Fruit fly (Drosophila melanogaster) whole organism, adult: ENCODE data around the gene Drak.

Experiments used
- CG11617 ChIP-seq: fragments of 200-800 bp; sonication (Bioruptor generic); optimal IDR thresholded peaks from 2 replicates; lab custom pipeline; 2017; ENCODE audit warnings: mild to moderate bottlenecking, missing biosample characterization, missing genetic modification reagents, missing genetic modification characterization
- CG12768 ChIP-seq: fragments of 200-800 bp; sonication (Bioruptor generic); optimal IDR thresholded peaks from 2 replicates; lab custom pipeline; 2017; ENCODE audit warnings: missing biosample characterization, missing genetic modification characterization, mild to moderate bottlenecking, moderate library complexity, missing genetic modification reagents
- CG14711 ChIP-seq: fragments of 200-800 bp; sonication (Bioruptor generic); optimal IDR thresholded peaks from 2 replicates; lab custom pipeline; 2018; ENCODE audit warnings: missing biosample characterization, mild to moderate bottlenecking, missing genetic modification characterization, moderate library complexity
- CG1620 ChIP-seq: fragments of 200-800 bp; sonication (Bioruptor generic); optimal IDR thresholded peaks from 2 replicates; lab custom pipeline; 2016; ENCODE audit warnings: missing biosample characterization, missing genetic modification characterization
- CG33017 ChIP-seq: fragments of 200-800 bp; sonication (Bioruptor generic); optimal IDR thresholded peaks from 2 replicates; lab custom pipeline; 2018; ENCODE audit warnings: missing biosample characterization, mild to moderate bottlenecking, missing genetic modification characterization, moderate library complexity
- CG5204 ChIP-seq: fragments of 200-800 bp; sonication (Bioruptor generic); optimal IDR thresholded peaks from 2 replicates; lab custom pipeline; 2016; ENCODE audit warnings: missing biosample characterization, missing genetic modification characterization
- CG7045 ChIP-seq: fragments of 200-800 bp; sonication (Bioruptor generic); optimal IDR thresholded peaks from 2 replicates; lab custom pipeline; 2017; ENCODE audit warnings: missing biosample characterization, mild to moderate bottlenecking, missing genetic modification characterization
- CG7101 ChIP-seq: fragments of 200-800 bp; sonication (Bioruptor generic); optimal IDR thresholded peaks from 2 replicates; lab custom pipeline; 2018; ENCODE audit warnings: missing biosample characterization, mild to moderate bottlenecking, missing genetic modification characterization, moderate library complexity
- Clk ChIP-seq: fragments of 200-800 bp; sonication (Bioruptor generic); optimal IDR thresholded peaks from 2 replicates; lab custom pipeline; 2017; ENCODE audit warnings: missing biosample characterization, missing genetic modification characterization
- Crg-1 ChIP-seq: fragments of 200-800 bp; sonication (Bioruptor generic); optimal IDR thresholded peaks from 2 replicates; lab custom pipeline; 2016; ENCODE audit warnings: missing biosample characterization, missing genetic modification characterization
- Hr96 ChIP-seq: fragments of 200-800 bp; sonication (Bioruptor generic); optimal IDR thresholded peaks from 2 replicates; lab custom pipeline; 2016; ENCODE audit warnings: missing biosample characterization, missing genetic modification characterization
- Mnt ChIP-seq: fragments of 200-800 bp; sonication (Bioruptor generic); optimal IDR thresholded peaks from 2 replicates; lab custom pipeline; 2016; ENCODE audit warnings: missing biosample characterization, mild to moderate bottlenecking, missing genetic modification characterization
- bab1 ChIP-seq: fragments of 200-800 bp; sonication (Bioruptor generic); optimal IDR thresholded peaks from 3 replicates; lab custom pipeline; 2019; ENCODE audit warnings: missing biosample characterization, mild to moderate bottlenecking, missing genetic modification characterization, moderate library complexity
- cic ChIP-seq: fragments of 200-800 bp; sonication (Bioruptor generic); optimal IDR thresholded peaks from 2 replicates; lab custom pipeline; 2017; ENCODE audit warnings: missing biosample characterization, mild to moderate bottlenecking, missing genetic modification characterization, moderate library complexity
- cnc ChIP-seq, 2 experiments: fragments of >200 bp; optimal IDR thresholded peaks; 2 replicates each; lab custom pipeline; 2017
- kay ChIP-seq: fragments of 200-800 bp; sonication (Bioruptor generic); peaks from one replicate; lab custom pipeline; 2016; ENCODE audit warnings: missing biosample characterization, missing genetic modification characterization, borderline replicate concordance
- ovo ChIP-seq: fragments of 200-800 bp; sonication (Bioruptor generic); optimal IDR thresholded peaks from 2 replicates; lab custom pipeline; 2016; ENCODE audit warnings: missing biosample characterization, missing genetic modification characterization
- pad ChIP-seq: fragments of 200-800 bp; sonication (Bioruptor generic); optimal IDR thresholded peaks from 3 replicates; lab custom pipeline; 2017; ENCODE audit warnings: missing biosample characterization, missing genetic modification characterization, mild to moderate bottlenecking, moderate library complexity, missing genetic modification reagents
- tj ChIP-seq: fragments of 200-800 bp; sonication (Bioruptor generic); optimal IDR thresholded peaks from 3 replicates; lab custom pipeline; 2017; ENCODE audit warnings: missing biosample characterization, mild to moderate bottlenecking, missing genetic modification characterization, moderate library complexity
- toe ChIP-seq: fragments of 200-800 bp; sonication (Bioruptor generic); optimal IDR thresholded peaks from 2 replicates; lab custom pipeline; 2016; ENCODE audit warnings: missing biosample characterization, missing genetic modification characterization

The Drak gene

dm6 chrX:11451027-11451572, 41.8 kb upstream of the Drak start:
- TF ChIP-seq bab1 (GFP tag; lab: Kevin White, UChicago) (peak; percentile 57), cnc (optimal IDR thresholded peaks at IDR 0.05; lab: Kevin White, UChicago) (no peak)

DNA sequence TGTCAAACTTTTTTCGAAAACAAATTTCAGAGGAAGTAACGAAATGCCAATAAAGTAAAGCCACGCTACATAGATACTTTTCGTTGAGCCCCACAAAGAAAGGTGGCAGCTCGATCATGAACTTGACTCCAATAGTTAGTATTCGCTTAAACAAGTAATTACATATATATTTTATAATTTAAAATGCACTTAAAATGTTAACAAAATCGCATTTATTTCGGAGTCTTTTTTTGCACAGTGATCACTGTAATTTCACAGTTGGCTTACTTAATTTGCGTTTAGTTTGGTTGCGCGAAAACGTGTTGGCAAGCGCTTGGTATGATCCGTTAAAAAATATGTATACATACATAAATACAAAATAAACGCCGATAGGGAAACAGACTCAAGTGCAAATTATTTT, 41.3 kb upstream of the Drak start:
- TF ChIP-seq bab1 (GFP tag; lab: Kevin White, UChicago) = peak; percentile 12
- TF ChIP-seq Clk (GFP tag; lab: Kevin White, UChicago) = no peak
- TF ChIP-seq CG14711 = no peak
- TF ChIP-seq CG12768 (GFP tag; lab: Kevin White, UChicago) = no peak
- no peak for TF ChIP-seq tj (GFP tag; lab: Kevin White, UChicago)
- TF ChIP-seq pad (GFP tag; lab: Kevin White, UChicago) = no peak
- no peak for TF ChIP-seq Crg-1
- TF ChIP-seq CG5204 (GFP tag; lab: Kevin White, UChicago) = no peak
- TF ChIP-seq cic (GFP tag; lab: Kevin White, UChicago) = no peak

dm6 chrX:11452846-11453391, 40.0 kb upstream of the Drak start:
- TF ChIP-seq bab1 (GFP tag; lab: Kevin White, UChicago) (peak; percentile 42), cnc (optimal IDR thresholded peaks at IDR 0.05; lab: Kevin White, UChicago) (no peak), cic (GFP tag; lab: Kevin White, UChicago) (peak; percentile 17), CG11617 (no peak), Mnt (GFP tag; lab: Kevin White, UChicago) (peak; percentile 15), tj (GFP tag; lab: Kevin White, UChicago) (peak; percentile 14), kay (no peak), Clk (GFP tag; lab: Kevin White, UChicago) (peak; percentile 39), CG14711 (peak; percentile 39), Hr96 (GFP tag; lab: Kevin White, UChicago) (peak; percentile 36), CG7101 (peak; percentile 30), ovo (GFP tag; lab: Kevin White, UChicago) (no peak), CG7045 (GFP tag; lab: Kevin White, UChicago) (peak; percentile 47), CG1620 (GFP tag; lab: Kevin White, UChicago) (no peak), CG5204 (GFP tag; lab: Kevin White, UChicago) (no peak)

DNA sequence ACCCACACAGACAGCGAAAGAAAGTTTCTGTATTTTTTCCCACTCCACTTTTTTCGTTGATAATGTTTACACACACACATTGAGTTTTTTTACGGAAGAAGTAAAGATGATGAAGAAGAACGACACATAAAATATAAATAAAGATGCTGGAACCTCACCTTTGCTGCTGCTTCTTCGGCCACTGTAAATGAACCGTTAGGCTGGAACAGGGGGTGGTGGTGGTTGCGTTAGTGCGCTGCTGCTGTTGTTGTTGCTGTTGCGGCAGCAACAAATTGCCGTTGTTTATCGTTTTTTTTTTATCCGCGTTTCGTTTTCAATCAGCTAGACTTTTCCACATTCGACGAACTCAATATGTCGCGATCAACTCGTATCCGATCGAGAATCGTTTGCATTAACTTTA, 39.3 kb upstream of the Drak start:
- TF ChIP-seq ovo (GFP tag; lab: Kevin White, UChicago) = peak; percentile 47
- TF ChIP-seq CG1620 (GFP tag; lab: Kevin White, UChicago) = no peak
- no peak for TF ChIP-seq kay
- TF ChIP-seq Crg-1 = no peak
- TF ChIP-seq CG11617 = no peak
- TF ChIP-seq CG33017 (tag; lab: Kevin White, UChicago) = no peak

DNA sequence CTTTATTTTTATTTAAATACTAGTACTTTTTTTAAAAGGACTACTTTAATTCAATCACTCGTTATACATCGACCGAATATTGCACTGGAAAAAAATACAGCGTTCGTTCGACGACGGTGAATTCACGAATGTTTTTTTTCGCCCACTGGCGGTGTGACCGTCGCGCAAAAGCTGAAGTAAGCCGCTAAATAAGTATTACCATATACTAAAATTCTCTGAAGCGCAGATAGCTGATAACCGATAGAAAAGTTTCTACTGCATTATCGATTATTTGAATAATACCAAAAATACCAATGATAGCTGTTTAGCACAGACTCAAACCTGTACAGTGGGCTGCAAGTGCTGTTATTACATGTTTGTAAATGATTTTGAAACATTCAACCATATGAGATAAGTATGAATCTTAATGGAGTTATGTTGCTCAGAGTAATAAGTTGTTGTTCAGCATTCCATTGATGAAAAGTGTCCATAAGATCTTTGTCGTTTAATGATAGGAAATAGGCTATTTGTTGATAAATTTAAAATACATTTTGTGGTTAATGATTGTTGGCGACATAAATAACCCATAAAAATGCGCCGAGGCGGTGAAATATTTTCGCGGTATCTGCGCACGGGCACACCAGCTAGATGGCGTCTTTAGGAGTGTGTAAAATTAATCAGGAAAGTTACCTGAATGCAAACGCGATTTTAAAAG, 38.6 kb upstream of the Drak start, which contains the start of the genes Evi5 and HP5:
TSS of gene Evi5 (minus strand) at position 198 of the 694 bp plus-strand sequence.
TSS of gene HP5 (plus strand) at position 598 of the 694 bp plus-strand sequence.
- TF ChIP-seq toe (GFP tag; lab: Kevin White, UChicago) (peak; percentile 25), bab1 (GFP tag; lab: Kevin White, UChicago) (peak; percentile 33), CG1620 (GFP tag; lab: Kevin White, UChicago) (peak; percentile 43), CG33017 (tag; lab: Kevin White, UChicago) (no peak), CG5204 (GFP tag; lab: Kevin White, UChicago) (no peak), ovo (GFP tag; lab: Kevin White, UChicago) (peak; percentile 26), CG14711 (peak; percentile 24), cic (GFP tag; lab: Kevin White, UChicago) (no peak), tj (GFP tag; lab: Kevin White, UChicago) (no peak), kay (no peak), CG7101 (peak; percentile 56), pad (GFP tag; lab: Kevin White, UChicago) (peak; percentile 26), CG12768 (GFP tag; lab: Kevin White, UChicago) (no peak), Clk (GFP tag; lab: Kevin White, UChicago) (no peak), CG11617 (peak; percentile 14), CG7045 (GFP tag; lab: Kevin White, UChicago) (no peak), Crg-1 (no peak), Hr96 (GFP tag; lab: Kevin White, UChicago) (no peak), Mnt (GFP tag; lab: Kevin White, UChicago) (peak; percentile 35), cnc (optimal IDR thresholded peaks at IDR 0.05; lab: Kevin White, UChicago) (no peak)

dm6 chrX:11457149-11457548, 35.8 kb upstream of the Drak start:
- no peak for TF ChIP-seq CG5204 (GFP tag; lab: Kevin White, UChicago)
- no peak for TF ChIP-seq toe (GFP tag; lab: Kevin White, UChicago)
- TF ChIP-seq Mnt (GFP tag; lab: Kevin White, UChicago) = no peak
- TF ChIP-seq pad (GFP tag; lab: Kevin White, UChicago) = no peak
- TF ChIP-seq cnc (optimal IDR thresholded peaks at IDR 0.05; lab: Kevin White, UChicago) = no peak
- TF ChIP-seq Hr96 (GFP tag; lab: Kevin White, UChicago) = no peak
- no peak for TF ChIP-seq CG1620 (GFP tag; lab: Kevin White, UChicago)
- TF ChIP-seq CG7101 = no peak
- no peak for TF ChIP-seq CG7045 (GFP tag; lab: Kevin White, UChicago)
- TF ChIP-seq ovo (GFP tag; lab: Kevin White, UChicago) = no peak
- no peak for TF ChIP-seq CG11617
- no peak for TF ChIP-seq Clk (GFP tag; lab: Kevin White, UChicago)
- TF ChIP-seq kay = no peak
